Fruit fly (Drosophila melanogaster): ENCODE measurements around the gene CG15317.

The CG15317 gene

DNA sequence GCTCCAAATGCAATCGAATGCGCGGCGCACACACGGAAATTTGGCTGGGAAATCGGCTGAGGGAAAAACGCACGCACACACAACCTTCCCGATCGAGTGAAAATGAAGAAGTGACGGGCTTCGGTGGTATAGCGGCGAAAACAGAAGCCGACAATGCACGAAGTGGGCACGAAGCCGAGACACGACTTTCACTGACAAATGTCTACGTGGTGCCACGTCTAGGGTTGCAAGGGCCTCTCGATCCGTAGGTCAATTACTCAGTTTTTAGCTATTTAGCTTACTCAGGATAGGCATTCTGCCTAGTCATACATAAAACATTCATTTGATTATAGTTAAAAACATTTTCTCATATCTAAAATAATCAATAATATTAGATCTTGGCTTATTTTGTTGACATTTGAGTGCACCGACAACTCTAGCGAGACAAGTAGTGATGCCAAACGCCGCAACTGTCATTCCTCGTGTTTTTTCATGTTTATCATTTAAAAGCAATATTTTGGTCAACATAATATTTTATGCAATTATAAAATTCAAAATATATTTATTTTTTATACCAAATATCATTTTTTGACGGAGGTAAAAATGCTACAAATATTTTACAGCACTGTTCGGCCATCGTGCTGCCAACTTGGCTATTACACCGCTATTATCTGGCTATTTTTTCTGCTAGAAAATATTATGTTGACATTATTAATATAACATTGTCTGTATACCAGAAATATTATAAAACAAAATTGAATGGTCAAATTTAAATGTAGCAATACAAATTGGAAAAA is 2.6 kb downstream of the CG15317 start (continued):
- TF ChIP-seq CG4854 (GFP tag; optimal IDR thresholded peaks at IDR 0.05) (peak; percentile 78), corto (GFP tag; optimal IDR thresholded peaks at IDR 0.05) (peak; percentile 72), CG3065 (GFP tag; optimal IDR thresholded peaks at IDR 0.05) (peak; percentile 61), zen (tag; optimal IDR thresholded peaks at IDR 0.05) (peak; percentile 79), fu2 (GFP tag; optimal IDR thresholded peaks at IDR 0.05) (peak; percentile 54), D (optimal IDR thresholded peaks at IDR 0.05) (no peak), D (GFP tag; optimal IDR thresholded peaks at IDR 0.05) (peak; percentile 81), CHES-1-like (GFP tag; optimal IDR thresholded peaks at IDR 0.05) (peak; percentile 40), GATAe (GFP tag; conservative IDR thresholded peaks at IDR 0.05) (peak; percentile 43; the same call in 1 of the 2 replicates), mam (GFP tag; optimal IDR thresholded peaks at IDR 0.05) (peak; percentile 76), cg (GFP tag; optimal IDR thresholded peaks at IDR 0.05) (no peak), tll (GFP tag; optimal IDR thresholded peaks at IDR 0.05) (no peak), CG8089 (GFP tag; optimal IDR thresholded peaks at IDR 0.05) (peak; percentile 40), CG31441 (GFP tag; IDR thresholded peaks at IDR 0.05) (peak; percentile 80), dm (GFP tag; optimal IDR thresholded peaks at IDR 0.05) (peak; percentile 77), PHDP (tag; optimal IDR thresholded peaks at IDR 0.05) (peak; percentile 90), slp2 (GFP tag; optimal IDR thresholded peaks at IDR 0.05) (peak; percentile 63), bab2 (GFP tag; optimal IDR thresholded peaks at IDR 0.05) (peak; percentile 65), gem (tag; optimal IDR thresholded peaks at IDR 0.05) (peak; percentile 94), sug (tag; optimal IDR thresholded peaks at IDR 0.05) (peak; percentile 89), CG6765 (GFP tag; optimal IDR thresholded peaks at IDR 0.05) (peak; percentile 70), CG10462 (GFP tag; optimal IDR thresholded peaks at IDR 0.05) (peak; percentile 70), psq (GFP tag; optimal IDR thresholded peaks at IDR 0.05) (peak; percentile 59), CG34224 (GFP tag; IDR thresholded peaks at IDR 0.05; ENCODE audit: partially characterized antibody) (no peak), NC2α (GFP tag; optimal IDR thresholded peaks at IDR 0.05) (peak; percentile 60), fd102C (GFP tag; optimal IDR thresholded peaks at IDR 0.05) (peak; percentile 52), CG1529 (GFP tag; optimal IDR thresholded peaks at IDR 0.05) (peak; percentile 76), CG9727 (GFP tag; optimal IDR thresholded peaks at IDR 0.05) (peak; percentile 84), CG17186 (GFP tag; optimal IDR thresholded peaks at IDR 0.05) (peak; percentile 64), TFAM (GFP tag; optimal IDR thresholded peaks at IDR 0.05) (peak; percentile 28), en (GFP tag; optimal IDR thresholded peaks at IDR 0.05) (peak; percentile 35), odd (GFP tag; optimal IDR thresholded peaks at IDR 0.05) (peak; percentile 81), YL-1 (GFP tag; optimal IDR thresholded peaks at IDR 0.05) (peak; percentile 75), Rx (GFP tag; IDR thresholded peaks at IDR 0.05) (peak; percentile 71), pan (optimal IDR thresholded peaks at IDR 0.05) (no peak), pan (GFP tag; optimal IDR thresholded peaks at IDR 0.05 in 1 of 2, IDR thresholded peaks at IDR 0.05 in 1 of 2) (peak in 1 of 2 experiments; percentile 88), CG10366 (GFP tag; IDR thresholded peaks at IDR 0.05) (peak; percentile 79), CG14667 (GFP tag; IDR thresholded peaks at IDR 0.05) (peak; percentile 80), phol (tag; optimal IDR thresholded peaks at IDR 0.05) (peak; percentile 92), D19B (GFP tag; optimal IDR thresholded peaks at IDR 0.05) (peak; percentile 65), CkIIα-i1 (GFP tag; IDR thresholded peaks at IDR 0.05) (no peak), Lpt (GFP tag; optimal IDR thresholded peaks at IDR 0.05) (no peak), CG7372 (GFP tag; IDR thresholded peaks at IDR 0.05) (peak; percentile 88), kni (GFP tag; optimal IDR thresholded peaks at IDR 0.05) (peak; percentile 45), Mrtf (GFP tag; IDR thresholded peaks at IDR 0.05) (peak; percentile 79), HHEX (GFP tag; optimal IDR thresholded peaks at IDR 0.05) (peak; percentile 89), maf-S (GFP tag; optimal IDR thresholded peaks at IDR 0.05) (peak; percentile 64), CG6689 (GFP tag; IDR thresholded peaks at IDR 0.05) (peak; percentile 90), CG15696 (tag; optimal IDR thresholded peaks at IDR 0.05) (peak; percentile 82), nerfin-1 (tag; optimal IDR thresholded peaks at IDR 0.05) (peak; percentile 81)

All from whole organism, embryonic.